Fruit fly (Drosophila melanogaster): Measurements from ENCODE around the gene CG12684.

The CG12684 gene

DNA sequence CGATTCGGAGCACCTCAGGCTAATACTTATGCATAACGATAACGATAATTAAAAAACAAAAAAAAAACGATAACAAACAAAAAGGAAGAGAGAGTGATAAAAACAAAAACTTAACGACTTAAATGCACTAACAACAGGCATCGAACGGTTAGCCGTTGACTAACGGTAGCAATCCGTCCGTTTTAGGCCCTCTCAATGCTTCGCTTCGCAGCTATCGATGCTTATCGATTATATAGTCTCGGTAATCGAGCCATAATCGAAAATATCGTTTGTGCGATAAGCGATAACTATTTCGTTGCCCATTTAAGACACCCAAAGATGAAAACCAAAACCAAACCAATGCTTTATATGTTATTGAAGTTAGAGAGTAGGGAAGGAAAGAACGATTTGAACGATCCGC lies 37.7 kb downstream of the CG12684 start (continued):
- TF ChIP-seq sqz (GFP tag; optimal IDR thresholded peaks at IDR 0.05) = no peak
- no peak for TF ChIP-seq CG18262 (tag; optimal IDR thresholded peaks at IDR 0.05)
- 0 out of 2 replicates have a peak, but pooled peaks have one; percentile 29 for TF ChIP-seq unc-4 (GFP tag; IDR thresholded peaks at IDR 0.05; ENCODE audit: partially characterized antibody)
- TF ChIP-seq CG6791 (GFP tag; IDR thresholded peaks at IDR 0.05; ENCODE audit: partially characterized antibody) = peak; percentile 70
- TF ChIP-seq tna (GFP tag; IDR thresholded peaks at IDR 0.05; ENCODE audit: partially characterized antibody) = peak; percentile 81
- TF ChIP-seq CG7963 (GFP tag; IDR thresholded peaks at IDR 0.05; ENCODE audit: partially characterized antibody) = 0 out of 3 replicates have a peak, but pooled peaks have one; percentile 37
- 0 out of 3 replicates have a peak, but pooled peaks have one; percentile 50 for TF ChIP-seq mld (GFP tag; IDR thresholded peaks at IDR 0.05; ENCODE audit: partially characterized antibody)
- TF ChIP-seq CG8290 (GFP tag; optimal IDR thresholded peaks at IDR 0.05) = peak; percentile 10
- TF ChIP-seq CG8290 (tag; optimal IDR thresholded peaks at IDR 0.05) = no peak
- TF ChIP-seq sna (GFP tag; IDR thresholded peaks at IDR 0.05; ENCODE audit: partially characterized antibody) = peak; percentile 39; the same call in 1 of the 2 replicates
- peak; percentile 72 for TF ChIP-seq bbx (GFP tag; IDR thresholded peaks at IDR 0.05; ENCODE audit: partially characterized antibody)
- peak; percentile 43; the same call in 1 of the 3 replicates for TF ChIP-seq vnd (GFP tag; IDR thresholded peaks at IDR 0.05; ENCODE audit: partially characterized antibody)
- TF ChIP-seq sc (optimal IDR thresholded peaks at IDR 0.05) = no peak
- TF ChIP-seq sc (GFP tag; optimal IDR thresholded peaks at IDR 0.05) = no peak
- peak; percentile 49; the same call in 1 of the 2 replicates for TF ChIP-seq Bgb (GFP tag; IDR thresholded peaks at IDR 0.05; ENCODE audit: partially characterized antibody)
- TF ChIP-seq Dll (GFP tag; IDR thresholded peaks at IDR 0.05; ENCODE audit: partially characterized antibody) = peak; percentile 70; the same call in 3 of the 4 replicates
- no peak for TF ChIP-seq zen (tag; optimal IDR thresholded peaks at IDR 0.05)
- TF ChIP-seq Awh (GFP tag; IDR thresholded peaks at IDR 0.05) = no peak
- TF ChIP-seq nmo (GFP tag; optimal IDR thresholded peaks at IDR 0.05) = no peak

DNA sequence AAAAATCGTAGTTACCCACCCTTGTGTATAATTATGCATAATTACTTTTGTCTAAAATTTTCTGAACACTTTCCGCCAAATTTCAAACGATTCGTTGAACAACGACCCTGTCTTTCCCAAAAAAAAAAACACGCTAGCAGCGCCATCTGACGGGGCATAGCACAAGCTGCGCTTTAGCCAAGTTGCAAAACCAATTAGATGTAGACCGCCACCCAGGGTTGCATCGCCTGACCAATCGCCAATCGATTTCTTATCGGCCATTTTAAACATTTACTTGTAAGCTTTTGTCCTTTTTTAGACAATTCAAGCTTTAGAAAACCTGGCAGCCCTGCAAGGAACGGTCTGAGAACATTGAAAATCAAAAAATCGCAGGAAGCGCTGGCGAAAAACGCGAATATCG lies 41.8 kb downstream of the CG12684 start, which contains the start of gene CG3556:
Gene CG3556 (plus strand): TSS at position 323 of the 400 bp plus-strand sequence.
- TF ChIP-seq CG18599 (GFP tag; optimal IDR thresholded peaks at IDR 0.05) = no peak
- TF ChIP-seq cas (GFP tag; IDR thresholded peaks at IDR 0.05) = 0 out of 2 replicates have a peak, but pooled peaks have one; percentile 11
- TF ChIP-seq Dref (GFP tag; IDR thresholded peaks at IDR 0.05) = peak; percentile 93
- TF ChIP-seq NK7.1 (GFP tag; optimal IDR thresholded peaks at IDR 0.05) = no peak
- TF ChIP-seq CG11696 (GFP tag; IDR thresholded peaks at IDR 0.05) = no peak
- no peak for TF ChIP-seq BtbVII (GFP tag; optimal IDR thresholded peaks at IDR 0.05)
- TF ChIP-seq Stat92E (GFP tag; optimal IDR thresholded peaks at IDR 0.05) = no peak
- no peak for TF ChIP-seq PHDP (tag; optimal IDR thresholded peaks at IDR 0.05)
- no peak for TF ChIP-seq GATAe (GFP tag; conservative IDR thresholded peaks at IDR 0.05)
- TF ChIP-seq vfl (GFP tag; optimal IDR thresholded peaks at IDR 0.05) = no peak
- TF ChIP-seq Myb (GFP tag; optimal IDR thresholded peaks at IDR 0.05) = peak; percentile 77
- no peak for TF ChIP-seq kni (GFP tag; optimal IDR thresholded peaks at IDR 0.05)
- TF ChIP-seq CG10321 (GFP tag; IDR thresholded peaks at IDR 0.05) = no peak
- peak; percentile 47; the same call in 1 of the 2 replicates for TF ChIP-seq ttk (GFP tag; IDR thresholded peaks at IDR 0.05)
- TF ChIP-seq Doc2 (GFP tag; IDR thresholded peaks at IDR 0.05) = no peak
- TF ChIP-seq Xbp1 (GFP tag; optimal IDR thresholded peaks at IDR 0.05) = peak; percentile 40
- peak; percentile 54; the same call in 2 of the 3 replicates for TF ChIP-seq CG14860 (GFP tag; IDR thresholded peaks at IDR 0.05; ENCODE audit: partially characterized antibody)
- TF ChIP-seq CG7987 (GFP tag; optimal IDR thresholded peaks at IDR 0.05) = peak; percentile 50
- TF ChIP-seq CG3065 (GFP tag; optimal IDR thresholded peaks at IDR 0.05) = no peak
- no peak for TF ChIP-seq cad (GFP tag; optimal IDR thresholded peaks at IDR 0.05)
- peak; percentile 22 for TF ChIP-seq CG18764 (GFP tag; optimal IDR thresholded peaks at IDR 0.05)
- TF ChIP-seq aop (GFP tag; IDR thresholded peaks at IDR 0.05) = no peak
- no peak for TF ChIP-seq sug (tag; optimal IDR thresholded peaks at IDR 0.05)
- TF ChIP-seq ham (GFP tag; IDR thresholded peaks at IDR 0.05) = no peak
- no peak for TF ChIP-seq toy (GFP tag; IDR thresholded peaks at IDR 0.05)
- TF ChIP-seq Gug (GFP tag; IDR thresholded peaks at IDR 0.05) = peak; percentile 39; the same call in 1 of the 4 replicates
- 0 out of 3 replicates have a peak, but pooled peaks have one; percentile 34 for TF ChIP-seq vnd (GFP tag; IDR thresholded peaks at IDR 0.05; ENCODE audit: partially characterized antibody)
- TF ChIP-seq CG6689 (GFP tag; IDR thresholded peaks at IDR 0.05) = no peak
- TF ChIP-seq CG9609 (GFP tag; optimal IDR thresholded peaks at IDR 0.05) = peak; percentile 25
- peak; percentile 98 for TF ChIP-seq sqz (GFP tag; optimal IDR thresholded peaks at IDR 0.05)
- TF ChIP-seq ATbp (GFP tag; optimal IDR thresholded peaks at IDR 0.05) = no peak
- TF ChIP-seq tin (GFP tag; optimal IDR thresholded peaks at IDR 0.05) = peak; percentile 56

Measured in whole organism, embryonic.